Fruit fly (Drosophila melanogaster) whole organism, embryonic: ENCODE measurements around the gene galectin.

ENCODE experiments used
- BtbVII ChIP-seq: fragments of 200-800 bp; sonication (Bioruptor generic); optimal IDR thresholded peaks from 3 replicates; lab custom pipeline; 2017; ENCODE audit warnings: missing biosample characterization, mild to moderate bottlenecking, missing genetic modification characterization
- CG10543 ChIP-seq: fragments of 200-800 bp; sonication (Bioruptor generic); optimal IDR thresholded peaks from 3 replicates; lab custom pipeline; 2017; ENCODE audit warnings: missing biosample characterization, mild to moderate bottlenecking, missing genetic modification characterization, moderate library complexity
- CG10979 ChIP-seq: fragments of 200-800 bp; sonication (Bioruptor generic); optimal IDR thresholded peaks from 2 replicates; lab custom pipeline; 2018; ENCODE audit warnings: missing biosample characterization, mild to moderate bottlenecking, missing genetic modification characterization, moderate library complexity
- CG11504 ChIP-seq: fragments of 200-800 bp; sonication (Bioruptor generic); optimal IDR thresholded peaks from 3 replicates; lab custom pipeline; 2019; ENCODE audit warnings: missing biosample characterization, mild to moderate bottlenecking, missing genetic modification characterization, moderate library complexity
- CG12942 ChIP-seq: fragments of 200-800 bp; sonication (Bioruptor generic); optimal IDR thresholded peaks from 3 replicates; lab custom pipeline; 2016; ENCODE audit warnings: missing biosample characterization, missing genetic modification characterization
- CG13624 ChIP-seq: fragments of 200-800 bp; sonication (Bioruptor generic); optimal IDR thresholded peaks from 2 replicates; lab custom pipeline; 2016; ENCODE audit warnings: missing biosample characterization, missing genetic modification characterization
- CG13894 ChIP-seq: fragments of 200-800 bp; sonication (Bioruptor generic); optimal IDR thresholded peaks from 3 replicates; lab custom pipeline; 2018; ENCODE audit warnings: missing biosample characterization, mild to moderate bottlenecking, missing genetic modification characterization, moderate library complexity
- CG1603 ChIP-seq: fragments of 200-800 bp; sonication (Bioruptor generic); optimal IDR thresholded peaks from 2 replicates; lab custom pipeline; 2019; ENCODE audit warnings: missing biosample characterization, mild to moderate bottlenecking, missing genetic modification characterization, moderate library complexity
- CG16779 ChIP-seq: fragments of 200-800 bp; sonication (Bioruptor generic); IDR thresholded peaks from 2 replicates; pipeline ENCODE4 v1.3.6; 2022; ENCODE audit warnings: missing biosample characterization, missing genetic modification characterization
- CG17802 ChIP-seq: fragments of 200-800 bp; sonication (Bioruptor generic); optimal IDR thresholded peaks from 2 replicates; lab custom pipeline; 2018; ENCODE audit warnings: missing biosample characterization, mild to moderate bottlenecking, missing genetic modification characterization, moderate library complexity
- CG2120 ChIP-seq: fragments of 200-800 bp; sonication (Bioruptor generic); optimal IDR thresholded peaks from 3 replicates; lab custom pipeline; 2016; ENCODE audit warnings: missing biosample characterization, missing genetic modification characterization
- CG2875 ChIP-seq: fragments of 200-800 bp; sonication (Bioruptor generic); optimal IDR thresholded peaks from 2 replicates; lab custom pipeline; 2017; ENCODE audit warnings: missing biosample characterization, mild to moderate bottlenecking, missing genetic modification characterization, missing genetic modification reagents
- CG30403 ChIP-seq: fragments of 200-800 bp; sonication (Bioruptor generic); optimal IDR thresholded peaks from 3 replicates; lab custom pipeline; 2016; ENCODE audit warnings: missing biosample characterization, missing genetic modification characterization
- CG32532 ChIP-seq: fragments of 200-800 bp; sonication (Bioruptor generic); IDR thresholded peaks from 2 replicates; pipeline ENCODE4 v1.3.6; 2022; ENCODE audit warnings: missing biosample characterization, missing genetic modification characterization
- CG4730 ChIP-seq: fragments of 200-800 bp; sonication (Bioruptor generic); IDR thresholded peaks from 2 replicates; pipeline ENCODE4 v1.3.6; 2022; ENCODE audit warnings: missing biosample characterization, missing genetic modification characterization
- CG4820 ChIP-seq: fragments of 200-800 bp; sonication (Bioruptor generic); optimal IDR thresholded peaks from 3 replicates; lab custom pipeline; 2016; ENCODE audit warnings: missing biosample characterization, missing genetic modification characterization
- CG4854 ChIP-seq: fragments of 200-800 bp; sonication (Bioruptor generic); optimal IDR thresholded peaks from 2 replicates; lab custom pipeline; 2016; ENCODE audit warnings: missing biosample characterization, missing genetic modification characterization, inconsistent platforms
- CG6175 ChIP-seq: fragments of 200-800 bp; sonication (Bioruptor generic); IDR thresholded peaks from 3 replicates; pipeline ENCODE4 v1.3.6; 2022; ENCODE audit warnings: missing biosample characterization, missing genetic modification characterization
- CG6654 ChIP-seq: fragments of 200-800 bp; sonication (Bioruptor generic); optimal IDR thresholded peaks from 2 replicates; lab custom pipeline; 2017; ENCODE audit warnings: missing biosample characterization, mild to moderate bottlenecking, missing genetic modification characterization
- Elba2 ChIP-seq: fragments of 200-800 bp; sonication (Bioruptor generic); optimal IDR thresholded peaks from 3 replicates; lab custom pipeline; 2016; ENCODE audit warnings: missing biosample characterization, missing genetic modification characterization
- Hr51 ChIP-seq, 2 experiments: fragments of 200-800 bp; sonication (Bioruptor generic); optimal IDR thresholded peaks; 2 replicates in 1 of 2; 3 replicates in 1 of 2; lab custom pipeline; 2016 to 2018; ENCODE audit warnings: missing biosample characterization in 2 of 2, missing genetic modification characterization in 2 of 2, mild to moderate bottlenecking in 1 of 2, moderate library complexity in 1 of 2
- Hr78 ChIP-seq, 2 experiments: fragments of 200-800 bp in 1 of 2; fragments of >200 bp in 1 of 2; sonication (Bioruptor generic) in 1 of 2; optimal IDR thresholded peaks; 2 replicates each; lab custom pipeline; 2017 to 2019; ENCODE audit warnings: missing biosample characterization in 2 of 2, missing genetic modification characterization in 2 of 2, mild to moderate bottlenecking in 1 of 2, moderate library complexity in 1 of 2
- Lhr ChIP-seq: fragments of 200-800 bp; sonication (Bioruptor generic); optimal IDR thresholded peaks from 3 replicates; lab custom pipeline; 2017; ENCODE audit warnings: mild to moderate bottlenecking, missing biosample characterization, missing genetic modification reagents, missing genetic modification characterization
- NC2α ChIP-seq: fragments of 200-800 bp; sonication (Bioruptor generic); optimal IDR thresholded peaks from 2 replicates; lab custom pipeline; 2016; ENCODE audit warnings: missing biosample characterization, missing genetic modification characterization
- NC2β ChIP-seq: fragments of 200-800 bp; sonication (Bioruptor generic); optimal IDR thresholded peaks from 2 replicates; lab custom pipeline; 2016; ENCODE audit warnings: missing biosample characterization, missing genetic modification characterization
- PHDP ChIP-seq: fragments of 200-800 bp; sonication (Bioruptor generic); optimal IDR thresholded peaks from 3 replicates; lab custom pipeline; 2018; ENCODE audit warnings: missing biosample characterization, mild to moderate bottlenecking, missing genetic modification characterization, moderate library complexity
- Poxn ChIP-seq: fragments of 200-800 bp; sonication (Bioruptor generic); IDR thresholded peaks from 2 replicates; pipeline ENCODE4 v1.3.6; 2022; ENCODE audit warnings: missing biosample characterization, missing genetic modification characterization
- Trl ChIP-seq, 3 experiments: fragments of >200 bp in 2 of 3; fragments of 200-800 bp in 1 of 3; sonication (Bioruptor generic) in 1 of 3; optimal IDR thresholded peaks; 2 replicates in 1 of 3; 3 replicates in 2 of 3; lab custom pipeline; 2016 to 2017; ENCODE audit warnings: missing biosample characterization in 1 of 3, missing genetic modification characterization in 1 of 3
- Vsx1 ChIP-seq: fragments of 200-800 bp; sonication (Bioruptor generic); optimal IDR thresholded peaks from 2 replicates; lab custom pipeline; 2017; ENCODE audit warnings: missing biosample characterization, mild to moderate bottlenecking, missing genetic modification characterization, missing genetic modification reagents
- amos ChIP-seq: fragments of 200-800 bp; sonication (Bioruptor generic); IDR thresholded peaks from 2 replicates; pipeline ENCODE4 v1.3.6; 2022; ENCODE audit warnings: missing biosample characterization, missing genetic modification characterization; ENCODE audit not compliant: partially characterized antibody
- ato ChIP-seq: fragments of 200-800 bp; sonication (Bioruptor generic); IDR thresholded peaks from 2 replicates; pipeline ENCODE4 v1.3.6; 2022; ENCODE audit warnings: missing biosample characterization, missing genetic modification characterization; ENCODE audit not compliant: partially characterized antibody
- chinmo ChIP-seq: fragments of 200-800 bp; sonication (Bioruptor generic); IDR thresholded peaks from 4 replicates; pipeline ENCODE4 v1.3.6; 2022; ENCODE audit warnings: missing biosample characterization, missing genetic modification characterization; ENCODE audit not compliant: partially characterized antibody
- crol ChIP-seq: fragments of 200-800 bp; sonication (Bioruptor generic); IDR thresholded peaks from 2 replicates; pipeline ENCODE4 v1.3.6; 2022; ENCODE audit warnings: missing biosample characterization, missing genetic modification characterization
- cwo ChIP-seq: fragments of 200-800 bp; sonication (Bioruptor generic); optimal IDR thresholded peaks from 3 replicates; lab custom pipeline; 2017; ENCODE audit warnings: missing biosample characterization, missing genetic modification characterization, mild to moderate bottlenecking, moderate library complexity, missing genetic modification reagents
- da ChIP-seq: fragments of 200-800 bp; sonication (Bioruptor generic); optimal IDR thresholded peaks from 2 replicates; lab custom pipeline; 2016; ENCODE audit warnings: missing biosample characterization, missing genetic modification characterization
- dysf ChIP-seq: fragments of 200-800 bp; sonication (Bioruptor generic); IDR thresholded peaks from 3 replicates; pipeline ENCODE4 v1.3.6; 2022; ENCODE audit warnings: missing biosample characterization, missing genetic modification characterization
- ewg ChIP-seq: fragments of 200-800 bp; sonication (Bioruptor generic); optimal IDR thresholded peaks from 3 replicates; lab custom pipeline; 2017; ENCODE audit warnings: mild to moderate bottlenecking, missing biosample characterization, missing genetic modification reagents, missing genetic modification characterization
- fd3F ChIP-seq: fragments of 200-800 bp; sonication (Bioruptor generic); optimal IDR thresholded peaks from 2 replicates; lab custom pipeline; 2018; ENCODE audit warnings: missing biosample characterization, mild to moderate bottlenecking, missing genetic modification characterization, moderate library complexity
- hkb ChIP-seq, 2 experiments: fragments of 200-800 bp in 1 of 2; fragments of >200 bp in 1 of 2; sonication (Bioruptor generic) in 1 of 2; IDR thresholded peaks in 1 of 2; optimal IDR thresholded peaks in 1 of 2; 2 replicates each; pipeline versions ENCODE4 v1.3.6 to Lab custom; 2017 to 2022; ENCODE audit warnings: missing biosample characterization in 1 of 2, missing genetic modification characterization in 1 of 2
- lmd ChIP-seq: fragments of 200-800 bp; sonication (Bioruptor generic); IDR thresholded peaks from 2 replicates; pipeline ENCODE4 v1.3.6; 2022; ENCODE audit warnings: missing biosample characterization, missing genetic modification characterization
- odd ChIP-seq: fragments of 200-800 bp; sonication (Bioruptor generic); optimal IDR thresholded peaks from 2 replicates; lab custom pipeline; 2017; ENCODE audit warnings: missing biosample characterization, mild to moderate bottlenecking, missing genetic modification characterization
- row ChIP-seq: fragments of 200-800 bp; sonication (Bioruptor generic); IDR thresholded peaks from 3 replicates; pipeline ENCODE4 v1.3.6; 2022; ENCODE audit warnings: missing biosample characterization, missing genetic modification characterization
- run ChIP-seq: fragments of 200-800 bp; sonication (Bioruptor generic); optimal IDR thresholded peaks from 3 replicates; lab custom pipeline; 2018; ENCODE audit warnings: missing biosample characterization, mild to moderate bottlenecking, missing genetic modification characterization
- sd ChIP-seq: fragments of 200-800 bp; sonication (Bioruptor generic); optimal IDR thresholded peaks from 3 replicates; lab custom pipeline; 2018; ENCODE audit warnings: missing biosample characterization, mild to moderate bottlenecking, missing genetic modification characterization, moderate library complexity
- tgo ChIP-seq: fragments of 200-800 bp; sonication (Bioruptor generic); IDR thresholded peaks from 3 replicates; pipeline ENCODE4 v1.3.6; 2022; ENCODE audit warnings: missing biosample characterization, missing genetic modification characterization
- twi ChIP-seq: fragments of 200-800 bp; optimal IDR thresholded peaks from 2 replicates; lab custom pipeline; 2019; ENCODE audit warnings: missing biosample characterization, mild to moderate bottlenecking, missing genetic modification characterization, moderate library complexity
- zen2 ChIP-seq: fragments of 200-800 bp; sonication (Bioruptor generic); IDR thresholded peaks from 3 replicates; pipeline ENCODE4 v1.3.6; 2022; ENCODE audit warnings: missing biosample characterization, missing genetic modification characterization; ENCODE audit not compliant: partially characterized antibody

Gene galectin

DNA sequence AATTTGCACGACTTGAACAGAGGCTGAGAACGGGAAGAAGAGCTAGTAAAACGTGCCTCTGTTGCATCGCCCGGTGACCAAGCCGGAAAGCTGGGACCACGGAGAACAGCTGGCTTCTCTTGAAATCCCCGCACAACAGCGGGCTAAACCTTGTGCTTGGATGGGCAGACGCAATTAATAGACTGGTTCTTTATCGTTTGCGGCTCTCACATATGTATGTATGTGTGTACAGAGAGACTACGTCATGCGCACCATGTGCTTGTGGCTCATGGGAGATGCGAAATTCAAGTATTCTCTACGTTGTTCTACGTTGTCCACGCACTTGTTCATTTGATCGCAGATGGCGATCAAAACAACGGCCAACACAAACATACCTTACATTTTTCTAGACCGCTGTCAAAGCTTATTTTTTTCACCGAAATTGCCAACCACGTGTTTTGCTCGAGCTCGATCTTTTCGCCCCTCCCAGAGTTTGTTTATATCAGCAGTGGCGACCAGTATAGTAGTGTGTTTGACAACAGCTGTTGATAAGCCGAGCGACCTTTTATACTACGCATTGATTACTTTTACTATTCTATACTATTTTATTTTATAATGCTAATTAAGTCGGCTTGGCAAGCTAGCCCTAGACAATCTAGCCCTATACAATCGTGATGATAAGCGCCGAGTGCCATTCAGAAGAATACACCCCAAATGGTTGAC is 37.7 kb downstream of the galectin start (continued):
- TF ChIP-seq crol (GFP tag; lab: Robert Waterston, UW) (no peak), NC2α (no peak), CG2120 (peak; percentile 19), CG6654 (GFP tag; lab: Kevin White, UChicago) (no peak), CG12942 (GFP tag; lab: Kevin White, UChicago) (no peak), lmd (no peak), Lhr (GFP tag; lab: Kevin White, UChicago) (no peak), CG10979 (tag; lab: Kevin White, UChicago) (no peak), Vsx1 (peak; percentile 58), BtbVII (GFP tag; lab: Kevin White, UChicago) (peak; percentile 38), sd (tag; lab: Kevin White, UChicago) (peak; percentile 87), CG4730 (GFP tag; lab: Robert Waterston, UW) (no peak), Hr51 (GFP tag; optimal IDR thresholded peaks at IDR 0.05; lab: Kevin White, UChicago) (no peak), Trl (optimal IDR thresholded peaks at IDR 0.05; lab: Kevin White, UChicago) (peak; percentile 9 to 56), Trl (GFP tag; optimal IDR thresholded peaks at IDR 0.05; lab: Kevin White, UChicago) (no peak), dysf (GFP tag; lab: Robert Waterston, UW) (no peak), zen2 (GFP tag; lab: Robert Waterston, UW) (no peak), CG32532 (GFP tag; lab: Robert Waterston, UW) (no peak), CG1603 (no peak), CG16779 (GFP tag; lab: Robert Waterston, UW) (no peak), Hr78 (GFP tag; optimal IDR thresholded peaks at IDR 0.05; lab: Kevin White, UChicago) (no peak), cwo (GFP tag; lab: Kevin White, UChicago) (peak; percentile 86), odd (GFP tag; lab: Kevin White, UChicago) (no peak), CG30403 (GFP tag; lab: Kevin White, UChicago) (no peak), fd3F (GFP tag; lab: Kevin White, UChicago) (no peak), tgo (GFP tag; lab: Robert Waterston, UW) (no peak), ewg (GFP tag; lab: Kevin White, UChicago) (peak; percentile 57), CG13624 (GFP tag; lab: Kevin White, UChicago) (peak; percentile 34), amos (GFP tag; lab: Robert Waterston, UW) (0 out of 2 replicates have a peak, but pooled peaks have one; percentile 18), CG2875 (no peak), row (GFP tag; lab: Robert Waterston, UW) (0 out of 3 replicates have a peak, but pooled peaks have one; percentile 21), NC2β (GFP tag; lab: Kevin White, UChicago) (no peak), CG6175 (GFP tag; lab: Robert Waterston, UW) (no peak), PHDP (tag; lab: Kevin White, UChicago) (no peak), da (GFP tag; lab: Kevin White, UChicago) (no peak), Elba2 (GFP tag; lab: Kevin White, UChicago) (no peak), CG4854 (GFP tag; lab: Kevin White, UChicago) (no peak), hkb (optimal IDR thresholded peaks at IDR 0.05; lab: Kevin White, UChicago) (no peak), hkb (GFP tag; IDR thresholded peaks at IDR 0.05; lab: Robert Waterston, UW) (no peak), ato (GFP tag; lab: Robert Waterston, UW) (no peak), CG10543 (GFP tag; lab: Kevin White, UChicago) (peak; percentile 75), CG17802 (tag; lab: Kevin White, UChicago) (no peak), chinmo (GFP tag; lab: Robert Waterston, UW) (peak; percentile 86; the same call in 3 of the 4 replicates), CG13894 (tag; lab: Kevin White, UChicago) (peak; percentile 51), Poxn (GFP tag; lab: Robert Waterston, UW) (no peak), run (tag; lab: Kevin White, UChicago) (no peak), twi (peak; percentile 88), CG4820 (GFP tag; lab: Kevin White, UChicago) (no peak), CG11504 (tag; lab: Kevin White, UChicago) (no peak)
